Worm (Caenorhabditis elegans): ENCODE results near the gene srv-16.

Gene srv-16

DNA sequence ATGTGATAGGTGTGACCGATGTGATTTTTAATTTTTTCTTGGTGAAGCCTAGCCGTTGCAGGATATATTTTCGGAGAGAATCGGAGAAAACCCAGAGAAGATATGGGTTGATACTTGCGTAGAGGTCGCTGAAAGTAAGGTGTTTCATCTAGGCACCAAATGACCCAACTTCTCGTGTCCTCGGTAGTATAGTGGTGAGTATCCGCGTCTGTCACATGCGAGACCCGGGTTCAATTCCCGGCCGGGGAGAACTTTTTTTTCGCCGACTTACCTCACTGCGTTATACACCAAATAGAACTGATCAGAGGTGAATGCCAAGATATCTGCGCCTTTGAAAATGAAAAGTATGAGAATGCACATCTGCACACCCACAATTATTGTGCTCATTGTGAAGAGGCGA lies 1.9 kb downstream of the srv-16 start (continued):
- no peak for TF ChIP-seq Y55F3AM.14 (GFP tag; optimal IDR thresholded peaks at IDR 0.05)
- TF ChIP-seq lin-11 (tag; optimal IDR thresholded peaks at IDR 0.05) = no peak

- TF ChIP-seq Y55F3AM.14 (GFP tag; optimal IDR thresholded peaks at IDR 0.05) (peak; percentile 5), nhr-11 (tag; optimal IDR thresholded peaks at IDR 0.05) (no peak), sma-9 (GFP tag; optimal IDR thresholded peaks at IDR 0.05) (peak; percentile 13), sma-9 (tag; optimal IDR thresholded peaks at IDR 0.05) (no peak), sma-3 (GFP tag; optimal IDR thresholded peaks at IDR 0.05) (peak; percentile 13), unc-55 (GFP tag; optimal IDR thresholded peaks at IDR 0.05) (peak; percentile 34), nhr-129 (tag; optimal IDR thresholded peaks at IDR 0.05) (peak; percentile 60), aly-2 (tag; optimal IDR thresholded peaks at IDR 0.05) (no peak), mdl-1 (tag; optimal IDR thresholded peaks at IDR 0.05) (peak in 1 of 2 experiments; percentile 1), gmeb-1 (tag; optimal IDR thresholded peaks at IDR 0.05) (peak; percentile 28), nhr-6 (tag; optimal IDR thresholded peaks at IDR 0.05) (no peak)
These were observed 2.5 kb downstream of the srv-16 start for ce11 chrIV:15931176-15931575.

- TF ChIP-seq ztf-11 (tag; optimal IDR thresholded peaks at IDR 0.05) (no peak), snpc-4 (tag; optimal IDR thresholded peaks at IDR 0.05) (no peak), nhr-11 (tag; optimal IDR thresholded peaks at IDR 0.05) (no peak), sma-3 (GFP tag; optimal IDR thresholded peaks at IDR 0.05) (no peak)
These were observed 3.0 kb downstream of the srv-16 start for ce11 chrIV:15930694-15931093.

ce11 chrIV:15930281-15930680 lies 3.4 kb downstream of the srv-16 start, which contains the start of gene Y105C5B.9:
Gene Y105C5B.9, plus strand, starts transcription at chrIV:15930581.
- TF ChIP-seq dmd-4 (tag; optimal IDR thresholded peaks at IDR 0.05) = no peak
- TF ChIP-seq nhr-21 (tag; optimal IDR thresholded peaks at IDR 0.05) = no peak

DNA sequence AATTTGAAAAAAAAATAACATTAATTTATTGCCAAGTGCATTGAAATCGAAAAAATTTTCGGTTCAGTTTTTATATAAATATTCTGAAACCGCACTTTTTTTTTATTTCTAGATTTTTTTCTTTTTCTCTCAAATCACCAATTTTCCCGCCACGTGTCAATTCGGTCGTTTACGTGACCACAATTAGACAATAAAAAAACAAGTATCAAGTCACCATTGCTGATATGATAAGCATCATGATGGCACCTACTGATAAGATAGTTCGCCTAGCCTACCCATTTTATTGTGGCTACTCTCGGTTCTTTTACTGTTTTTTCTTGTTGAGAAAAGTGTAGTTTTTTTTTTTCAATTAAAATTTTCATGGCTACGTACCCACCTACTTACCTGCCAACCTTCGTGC lies 3.9 kb downstream of the srv-16 start:
- peak; percentile 39 for TF ChIP-seq gmeb-1 (tag; optimal IDR thresholded peaks at IDR 0.05)
- no peak for TF ChIP-seq egl-27 (tag; optimal IDR thresholded peaks at IDR 0.05)
- TF ChIP-seq crh-2 (tag; optimal IDR thresholded peaks at IDR 0.05) = peak; percentile 90
- TF ChIP-seq fos-1 (tag; optimal IDR thresholded peaks at IDR 0.05) = peak; percentile 82
- peak; percentile 27 for TF ChIP-seq skn-1 (tag; optimal IDR thresholded peaks at IDR 0.05)

DNA sequence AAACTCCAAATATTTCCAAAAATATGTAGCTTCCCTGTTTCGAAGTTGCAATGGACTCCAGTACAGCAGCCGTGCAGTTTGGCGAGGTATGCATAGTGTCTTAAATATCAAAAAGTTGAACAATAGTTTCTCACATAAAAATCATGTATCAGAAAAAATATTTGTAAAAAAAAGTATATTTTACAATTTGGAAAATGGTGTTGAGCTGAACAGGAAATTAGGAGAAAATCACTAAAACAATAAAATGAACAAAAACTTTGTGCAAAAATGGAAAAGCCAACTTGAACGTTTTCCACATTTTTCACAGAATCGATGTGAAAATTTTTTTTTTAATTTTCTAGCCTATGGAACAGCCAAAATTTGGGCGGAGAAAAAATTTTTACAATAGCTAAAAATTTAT lies 7.0 kb downstream of the srv-16 start, which contains the start of gene Y105C5B.8:
Y105C5B.8 (minus strand) TSS at position 101 of the 400 bp plus-strand sequence.
- TF ChIP-seq gmeb-1 (tag; optimal IDR thresholded peaks at IDR 0.05) (no peak), sma-3 (GFP tag; optimal IDR thresholded peaks at IDR 0.05) (no peak), dmd-4 (tag; optimal IDR thresholded peaks at IDR 0.05) (no peak), zag-1 (tag; optimal IDR thresholded peaks at IDR 0.05) (no peak), nhr-129 (tag; optimal IDR thresholded peaks at IDR 0.05) (no peak), nhr-21 (tag; optimal IDR thresholded peaks at IDR 0.05) (no peak), ztf-1 (GFP tag; conservative IDR thresholded peaks at IDR 0.05) (no peak), nhr-11 (tag; optimal IDR thresholded peaks at IDR 0.05) (no peak), snpc-4 (tag; optimal IDR thresholded peaks at IDR 0.05) (no peak), mdl-1 (tag; optimal IDR thresholded peaks at IDR 0.05) (no peak), mab-5 (tag; optimal IDR thresholded peaks at IDR 0.05) (no peak), nhr-25 (tag; optimal IDR thresholded peaks at IDR 0.05) (no peak)

DNA sequence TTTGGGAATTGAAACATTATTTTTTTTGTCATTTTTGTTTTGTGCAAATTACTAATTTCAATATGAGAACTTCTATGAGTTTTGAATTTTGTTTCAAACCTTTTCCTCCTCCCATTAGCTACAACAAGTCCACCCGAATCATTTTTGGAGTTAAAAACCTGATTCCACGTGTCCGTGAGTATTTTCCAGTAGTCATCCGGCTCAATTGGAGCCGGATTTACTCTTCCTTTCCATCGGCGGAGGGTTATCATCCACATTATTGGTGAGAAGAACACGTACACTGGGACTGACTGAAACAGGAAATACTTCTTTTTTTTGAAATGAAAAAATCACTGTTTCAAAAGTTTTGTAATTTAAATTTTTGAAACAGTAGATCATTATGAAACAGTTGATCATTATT lies 10.7 kb downstream of the srv-16 start:
- TF ChIP-seq unc-55 (GFP tag; optimal IDR thresholded peaks at IDR 0.05) = no peak

DNA sequence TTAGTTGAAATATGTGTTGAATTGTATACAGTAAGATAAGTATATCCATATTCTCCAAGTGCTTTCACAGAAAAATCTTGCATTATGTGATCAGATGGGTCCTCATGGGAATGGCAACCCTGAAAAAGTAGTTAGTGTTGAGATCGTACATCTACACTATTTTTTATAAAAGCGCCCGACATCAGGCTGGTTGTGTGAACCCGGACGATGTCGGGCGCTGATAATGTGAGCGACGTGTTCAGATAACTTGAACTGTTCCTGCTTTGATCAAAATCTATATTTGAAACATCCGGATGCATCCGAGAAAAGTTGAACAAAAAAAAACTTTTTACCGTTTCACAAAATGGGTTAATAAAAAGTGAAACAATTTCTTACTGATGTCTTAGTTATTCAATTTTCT lies 18.7 kb downstream of the srv-16 start:
- TF ChIP-seq nhr-12 (tag; optimal IDR thresholded peaks at IDR 0.05) (no peak), lin-39 (tag; optimal IDR thresholded peaks at IDR 0.05) (no peak), ceh-16 (tag; optimal IDR thresholded peaks at IDR 0.05) (no peak), nhr-11 (tag; optimal IDR thresholded peaks at IDR 0.05) (no peak), egl-27 (tag; optimal IDR thresholded peaks at IDR 0.05) (no peak), mbf-1 (tag; optimal IDR thresholded peaks at IDR 0.05) (no peak), ama-1 (optimal IDR thresholded peaks at IDR 0.05) (no peak), crh-2 (tag; optimal IDR thresholded peaks at IDR 0.05) (no peak)
